Worm (Caenorhabditis elegans): Measurements from ENCODE around the gene F10D2.10.
A peak's percentile ranks its signal among the peaks of the same experiment; 100 is the strongest.

F10D2.10 gene

DNA sequence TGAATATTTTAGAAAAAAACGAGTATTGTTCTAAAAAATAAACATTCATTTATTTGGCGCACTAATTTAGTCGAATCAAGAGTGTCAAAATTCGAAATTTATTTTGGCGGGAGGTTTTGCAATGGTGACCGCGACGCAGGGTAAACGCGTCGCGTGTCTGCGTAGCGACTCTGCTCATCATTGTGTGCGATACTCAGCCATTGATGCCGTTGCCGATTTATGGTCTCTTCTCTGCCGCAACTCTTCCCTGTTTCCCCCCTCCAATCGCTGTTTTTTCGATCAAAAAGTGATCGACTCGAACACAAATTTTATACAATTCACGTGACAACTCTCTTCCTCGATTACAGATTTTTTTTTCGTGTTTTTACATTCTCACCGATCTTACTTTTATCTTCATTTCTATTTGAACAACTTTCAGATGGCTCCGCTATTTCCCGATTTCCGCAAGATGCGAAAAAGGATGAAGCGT is 40.6 kb upstream of the F10D2.10 start, which contains the start of gene F09G2.2:
TSS of gene F09G2.2 (plus strand) at position 419 of the 469 bp plus-strand sequence.
- TF ChIP-seq fkh-10 (GFP tag; optimal IDR thresholded peaks at IDR 0.05) (peak; percentile 44), nhr-77 (tag; optimal IDR thresholded peaks at IDR 0.05) (peak; percentile 86), nhr-76 (tag; optimal IDR thresholded peaks at IDR 0.05) (no peak), elt-2 (tag; optimal IDR thresholded peaks at IDR 0.05) (peak; percentile 78), nhr-12 (tag; optimal IDR thresholded peaks at IDR 0.05) (no peak), fkh-8 (tag; optimal IDR thresholded peaks at IDR 0.05) (peak; percentile 90), nhr-84 (tag; optimal IDR thresholded peaks at IDR 0.05) (no peak), hlh-4 (tag; optimal IDR thresholded peaks at IDR 0.05) (no peak), dsc-1 (tag; optimal IDR thresholded peaks at IDR 0.05) (peak; percentile 82), aly-2 (tag; optimal IDR thresholded peaks at IDR 0.05) (peak; percentile 46), efl-3 (GFP tag; optimal IDR thresholded peaks at IDR 0.05) (no peak), nhr-90 (tag; optimal IDR thresholded peaks at IDR 0.05; ENCODE audit: poor library complexity) (peak; percentile 92), lin-35 (GFP tag; optimal IDR thresholded peaks at IDR 0.05) (peak; percentile 96 to 97), snpc-4 (tag; optimal IDR thresholded peaks at IDR 0.05) (peak; percentile 62), mdl-1 (tag; optimal IDR thresholded peaks at IDR 0.05) (peak in 1 of 2 experiments; percentile 90), hpl-2 (GFP tag; optimal IDR thresholded peaks at IDR 0.05) (peak; percentile 52), ceh-88 (GFP tag; IDR thresholded peaks at IDR 0.05) (peak; percentile 74), fkh-4 (tag; optimal IDR thresholded peaks at IDR 0.05; ENCODE audit: borderline replicate concordance) (no peak), unc-86 (tag; optimal IDR thresholded peaks at IDR 0.05) (peak; percentile 83), ces-1 (GFP tag; optimal IDR thresholded peaks at IDR 0.05) (no peak), unc-30 (tag; optimal IDR thresholded peaks at IDR 0.05) (no peak), lir-3 (tag; optimal IDR thresholded peaks at IDR 0.05; ENCODE audit: poor library complexity) (peak; percentile 29), Y116A8C.19 (tag; optimal IDR thresholded peaks at IDR 0.05; ENCODE audit: borderline replicate concordance) (no peak), unc-98 (GFP tag; IDR thresholded peaks at IDR 0.05) (peak; percentile 66; the same call in 1 of the 2 replicates), ama-1 (optimal IDR thresholded peaks at IDR 0.05) (peak; percentile 63), aha-1 (tag; optimal IDR thresholded peaks at IDR 0.05) (no peak), ceh-8 (GFP tag; optimal IDR thresholded peaks at IDR 0.05) (peak; percentile 72), jun-1 (tag; optimal IDR thresholded peaks at IDR 0.05) (peak; percentile 89), nhr-85 (tag) (peak; percentile 96), ztf-4 (tag; optimal IDR thresholded peaks at IDR 0.05) (peak; percentile 69), lin-14 (GFP tag; optimal IDR thresholded peaks at IDR 0.05) (peak; percentile 91), zag-1 (tag; optimal IDR thresholded peaks at IDR 0.05) (no peak), ceh-63 (GFP tag; optimal IDR thresholded peaks at IDR 0.05) (no peak), sup-37 (GFP tag; optimal IDR thresholded peaks at IDR 0.05) (peak; percentile 30), nhr-71 (tag; optimal IDR thresholded peaks at IDR 0.05) (peak; percentile 95), hlh-17 (GFP tag; optimal IDR thresholded peaks at IDR 0.05; ENCODE audit: borderline replicate concordance) (no peak), ets-5 (GFP tag; IDR thresholded peaks at IDR 0.05) (no peak), C04F5.9 (tag; optimal IDR thresholded peaks at IDR 0.05) (peak; percentile 22), C16A3.4 (tag; optimal IDR thresholded peaks at IDR 0.05) (peak; percentile 95), isw-1 (GFP tag; IDR thresholded peaks at IDR 0.05) (peak; percentile 88), rnt-1 (tag; optimal IDR thresholded peaks at IDR 0.05) (peak; percentile 92), nhr-11 (tag; optimal IDR thresholded peaks at IDR 0.05) (peak; percentile 10), fos-1 (tag; optimal IDR thresholded peaks at IDR 0.05) (peak; percentile 83), pqm-1 (tag; optimal IDR thresholded peaks at IDR 0.05) (no peak), nhr-19 (GFP tag; conservative IDR thresholded peaks at IDR 0.05) (peak; percentile 94), unc-62 (GFP tag; optimal IDR thresholded peaks at IDR 0.05) (no peak), alr-1 (tag; optimal IDR thresholded peaks at IDR 0.05; ENCODE audit: borderline replicate concordance) (no peak), ceh-82 (tag; optimal IDR thresholded peaks at IDR 0.05) (peak; percentile 92 to 94 (median 93)), skn-1 (tag; optimal IDR thresholded peaks at IDR 0.05) (peak; percentile 92), mep-1 (tag; optimal IDR thresholded peaks at IDR 0.05) (peak; percentile 95), irx-1 (tag; optimal IDR thresholded peaks at IDR 0.05) (peak; percentile 82), ztf-11 (tag; optimal IDR thresholded peaks at IDR 0.05) (peak in 1 of 2 experiments; percentile 75), mef-2 (tag; optimal IDR thresholded peaks at IDR 0.05) (peak; percentile 62)

All from whole organism, L1 larva.